Fruit fly (Drosophila melanogaster): Measurements from ENCODE around the gene Dnaaf5.

Dnaaf5 gene

DNA sequence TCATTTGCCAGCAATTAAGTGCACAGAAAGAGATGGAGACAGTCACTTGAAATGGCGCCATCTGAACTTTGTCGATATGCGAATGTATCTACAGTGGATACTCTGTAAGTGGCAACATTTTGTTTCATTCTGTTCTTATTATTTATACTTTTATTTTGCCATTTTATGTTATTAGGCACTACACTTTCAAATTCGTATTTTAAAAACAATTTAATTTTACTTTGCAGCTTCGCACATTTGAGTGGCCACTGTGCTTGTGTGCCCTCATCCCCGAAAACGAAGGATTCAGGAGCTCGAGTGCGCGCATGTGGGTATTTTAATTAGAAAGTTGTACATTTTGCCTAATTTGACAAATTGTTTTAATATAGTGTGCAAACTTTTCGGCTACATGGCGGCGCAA lies 4.2 kb downstream of the Dnaaf5 start (continued):
- TF ChIP-seq sqz (GFP tag; optimal IDR thresholded peaks at IDR 0.05) (no peak), prd (optimal IDR thresholded peaks at IDR 0.05) (no peak), prd (GFP tag; IDR thresholded peaks at IDR 0.05) (peak; percentile 88), CG10979 (tag; optimal IDR thresholded peaks at IDR 0.05) (peak; percentile 42), luna (GFP tag; optimal IDR thresholded peaks at IDR 0.05) (no peak), BtbVII (GFP tag; optimal IDR thresholded peaks at IDR 0.05) (peak; percentile 20), Drgx (GFP tag; IDR thresholded peaks at IDR 0.05) (peak; percentile 68), Jarid2 (GFP tag; optimal IDR thresholded peaks at IDR 0.05) (no peak), kay (GFP tag; optimal IDR thresholded peaks at IDR 0.05) (no peak), CG15479 (GFP tag; optimal IDR thresholded peaks at IDR 0.05) (peak; percentile 4), Gsc (GFP tag; IDR thresholded peaks at IDR 0.05) (no peak), Sox102F (GFP tag; optimal IDR thresholded peaks at IDR 0.05) (peak; percentile 50), Ptx1 (GFP tag; IDR thresholded peaks at IDR 0.05) (peak; percentile 60), dati (GFP tag; IDR thresholded peaks at IDR 0.05) (no peak), CG17359 (tag; optimal IDR thresholded peaks at IDR 0.05) (peak; percentile 51), CG18476 (GFP tag; optimal IDR thresholded peaks at IDR 0.05) (peak; percentile 11), CG4854 (GFP tag; optimal IDR thresholded peaks at IDR 0.05) (no peak), Elba2 (GFP tag; optimal IDR thresholded peaks at IDR 0.05) (peak; percentile 11), ssp (GFP tag; IDR thresholded peaks at IDR 0.05) (peak; percentile 45; the same call in 1 of the 2 replicates), CG2129 (GFP tag; IDR thresholded peaks at IDR 0.05; ENCODE audit: partially characterized antibody) (no peak), E2f1 (GFP tag; IDR thresholded peaks at IDR 0.05) (peak; percentile 28; the same call in 1 of the 2 replicates), Chrac-16 (GFP tag; optimal IDR thresholded peaks at IDR 0.05) (peak; percentile 45), Ada2b (GFP tag; IDR thresholded peaks at IDR 0.05) (0 out of 2 replicates have a peak, but pooled peaks have one; percentile 47), run (tag; optimal IDR thresholded peaks at IDR 0.05) (no peak), CG1233 (GFP tag; optimal IDR thresholded peaks at IDR 0.05) (peak; percentile 34), CG13287 (GFP tag; IDR thresholded peaks at IDR 0.05; ENCODE audit: partially characterized antibody) (no peak), zen (tag; optimal IDR thresholded peaks at IDR 0.05) (peak; percentile 57), CG3163 (GFP tag; optimal IDR thresholded peaks at IDR 0.05) (no peak), CG15696 (tag; optimal IDR thresholded peaks at IDR 0.05) (peak; percentile 49), CG1024 (GFP tag; IDR thresholded peaks at IDR 0.05) (peak; percentile 61), D (optimal IDR thresholded peaks at IDR 0.05) (no peak), D (GFP tag; optimal IDR thresholded peaks at IDR 0.05) (peak; percentile 13), lov (optimal IDR thresholded peaks at IDR 0.05) (no peak), lov (GFP tag; IDR thresholded peaks at IDR 0.05) (peak; percentile 42; the same call in 1 of the 3 replicates), CG13296 (GFP tag; optimal IDR thresholded peaks at IDR 0.05) (peak; percentile 17), CG6813 (GFP tag; optimal IDR thresholded peaks at IDR 0.05) (peak; percentile 1), CG14014 (GFP tag; IDR thresholded peaks at IDR 0.05) (peak; percentile 35; the same call in 1 of the 2 replicates), HLH3B (GFP tag; IDR thresholded peaks at IDR 0.05) (peak; percentile 46), CG3726 (GFP tag; IDR thresholded peaks at IDR 0.05) (no peak), CG33557 (GFP tag; optimal IDR thresholded peaks at IDR 0.05) (no peak), Stat92E (GFP tag; optimal IDR thresholded peaks at IDR 0.05) (no peak), gsb-n (tag; optimal IDR thresholded peaks at IDR 0.05) (peak; percentile 13), zfh1 (GFP tag; IDR thresholded peaks at IDR 0.05) (peak; percentile 68; the same call in 2 of the 3 replicates), Tbp (GFP tag; optimal IDR thresholded peaks at IDR 0.05) (no peak), CG17829 (tag; optimal IDR thresholded peaks at IDR 0.05) (peak; percentile 26), CG8478 (optimal IDR thresholded peaks at IDR 0.05) (no peak), ATbp (GFP tag; optimal IDR thresholded peaks at IDR 0.05) (no peak), chif (GFP tag; optimal IDR thresholded peaks at IDR 0.05) (peak in 1 of 2 experiments; percentile 28), CG4820 (GFP tag; optimal IDR thresholded peaks at IDR 0.05) (peak; percentile 23), CG13123 (GFP tag; optimal IDR thresholded peaks at IDR 0.05) (no peak), corto (GFP tag; optimal IDR thresholded peaks at IDR 0.05) (no peak), sens (GFP tag) (peak; percentile 77)
